Fruit fly (Drosophila melanogaster): ENCODE measurements around the gene CG18530.

Gene CG18530

DNA sequence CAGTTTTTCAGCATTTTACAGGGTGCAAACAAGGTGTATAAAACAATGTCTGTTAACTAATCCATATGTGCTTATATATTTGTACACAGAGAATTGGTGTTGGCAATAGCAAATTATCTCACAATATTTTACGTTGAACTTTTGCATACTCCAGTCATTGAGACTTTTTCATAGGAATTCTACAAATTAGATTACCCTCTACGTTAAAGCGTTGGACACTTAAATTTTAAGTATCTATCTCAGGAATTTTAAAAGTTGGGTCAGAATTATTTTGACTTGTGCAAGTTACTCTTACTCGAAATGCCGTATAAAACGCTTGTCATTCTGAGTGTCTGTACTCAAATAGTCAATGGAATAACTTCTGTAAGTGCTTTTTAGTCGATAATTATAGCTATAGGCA is at the start of gene CG18530:
Gene CG18530 (plus strand): TSS at position 301 of the 400 bp plus-strand sequence.
- no peak for TF ChIP-seq noc (tag; optimal IDR thresholded peaks at IDR 0.05)

DNA sequence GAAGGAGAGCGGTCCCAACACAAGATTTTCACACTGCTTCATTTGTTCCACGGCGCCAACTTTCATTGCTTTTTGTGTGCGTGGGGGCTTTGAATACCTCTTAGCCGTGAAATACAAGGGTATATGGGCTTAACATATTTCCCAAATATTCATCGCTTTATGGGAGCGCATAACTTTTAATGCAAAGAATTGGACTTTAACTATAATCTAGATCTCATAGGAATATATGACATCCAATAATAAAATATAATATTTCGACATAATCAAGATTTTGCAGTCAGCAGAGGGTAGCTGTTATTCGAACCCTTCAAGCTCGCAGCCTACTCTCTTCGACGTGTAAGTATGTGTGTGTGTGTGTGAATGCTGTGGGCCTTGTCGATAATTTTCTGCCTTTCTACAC is 41.5 kb upstream of the CG18530 start:
- TF ChIP-seq noc (tag; optimal IDR thresholded peaks at IDR 0.05), result no peak

DNA sequence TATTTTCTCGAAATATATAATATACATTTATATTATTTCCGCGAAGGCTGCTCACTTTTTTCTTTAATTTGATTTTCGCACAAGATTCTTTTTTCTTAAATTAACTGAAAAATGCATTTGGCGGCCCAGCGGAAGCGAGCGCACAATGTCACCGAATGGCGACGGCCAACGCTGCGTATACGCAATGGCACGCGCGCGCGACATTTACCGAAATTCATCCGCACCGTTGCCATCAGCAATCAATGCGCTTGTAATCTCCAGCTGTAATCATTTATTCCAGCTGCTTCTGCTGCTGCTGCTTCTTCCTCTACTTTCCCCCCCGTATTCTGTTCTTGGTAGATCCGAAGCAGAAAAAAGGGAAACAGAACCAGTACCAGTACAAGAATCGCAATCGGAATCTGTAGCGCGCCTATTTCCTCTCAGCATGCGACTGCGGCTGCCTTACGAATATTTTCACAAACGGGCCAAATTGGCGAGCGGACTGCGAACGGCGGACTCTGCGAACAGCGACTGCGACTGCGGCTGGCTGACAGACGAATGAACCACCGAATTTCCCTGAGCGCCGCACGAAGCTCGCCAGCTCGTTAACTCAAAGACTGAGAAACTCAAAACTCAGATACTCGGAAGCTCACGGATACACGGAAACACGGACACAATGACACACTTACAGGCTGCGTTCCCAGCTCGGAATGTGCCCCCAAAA is 37.8 kb upstream of the CG18530 start, which contains the start of gene Octbeta2R:
Gene Octbeta2R (minus strand): TSS at position 539 of the 703 bp plus-strand sequence.
- no peak for TF ChIP-seq noc (tag; optimal IDR thresholded peaks at IDR 0.05)

DNA sequence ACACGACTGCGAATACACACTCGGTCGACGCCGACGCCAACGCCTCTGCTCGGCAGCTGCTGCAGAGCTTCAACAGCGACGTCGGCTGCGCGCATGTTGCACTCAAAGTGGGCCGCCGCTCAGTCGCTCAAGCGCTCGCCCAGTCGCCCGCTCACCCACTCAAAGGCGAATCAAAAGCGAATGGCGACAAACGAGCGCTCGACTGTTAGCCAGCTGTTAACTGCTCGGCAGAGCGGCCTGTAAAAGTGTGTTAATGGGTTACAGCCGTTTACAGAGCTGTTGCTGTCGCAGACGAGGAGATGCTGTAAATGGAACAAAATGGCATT is 37.3 kb upstream of the CG18530 start:
- no peak for TF ChIP-seq noc (tag; optimal IDR thresholded peaks at IDR 0.05)

DNA sequence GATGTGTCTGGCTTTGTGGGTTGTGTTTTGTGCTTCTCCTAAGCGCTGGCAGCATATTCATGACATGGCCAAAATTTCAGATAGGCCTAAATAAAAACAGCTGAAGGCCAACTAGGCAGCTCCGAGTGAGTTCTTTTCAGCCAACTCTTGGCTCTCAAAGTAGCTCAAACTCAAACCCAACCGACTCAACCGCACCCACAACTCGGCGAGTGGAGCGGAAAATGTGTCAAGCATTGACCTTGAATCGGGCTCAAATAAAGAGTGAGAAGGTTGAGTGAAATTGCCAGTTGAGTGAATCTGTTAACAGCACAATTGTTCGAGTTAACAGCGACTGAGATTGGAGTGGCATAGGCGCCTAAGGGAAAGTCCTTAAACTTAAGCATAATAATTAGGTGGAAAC is 21.2 kb upstream of the CG18530 start:
- TF ChIP-seq noc (tag; optimal IDR thresholded peaks at IDR 0.05), result no peak

DNA sequence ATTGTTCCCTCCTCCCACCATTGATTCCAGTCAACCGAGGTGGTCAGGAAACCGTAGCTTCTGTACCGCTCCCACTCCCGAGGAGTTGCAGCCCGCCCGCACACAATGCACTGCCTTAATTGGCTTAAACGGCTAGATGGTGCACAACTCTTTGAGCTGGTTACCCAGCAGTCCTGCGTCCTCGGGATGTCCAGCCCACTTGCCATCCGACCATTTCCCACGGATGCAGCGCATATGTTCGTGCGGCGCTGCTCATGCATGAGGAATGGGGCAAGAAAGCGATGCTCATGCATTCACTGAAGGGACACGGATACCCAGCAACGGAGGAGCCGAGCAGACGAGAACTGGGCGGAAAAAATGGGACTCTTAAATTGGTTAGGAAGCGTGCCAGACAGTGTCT is 17.6 kb upstream of the CG18530 start:
- no peak for TF ChIP-seq noc (tag; optimal IDR thresholded peaks at IDR 0.05)

DNA sequence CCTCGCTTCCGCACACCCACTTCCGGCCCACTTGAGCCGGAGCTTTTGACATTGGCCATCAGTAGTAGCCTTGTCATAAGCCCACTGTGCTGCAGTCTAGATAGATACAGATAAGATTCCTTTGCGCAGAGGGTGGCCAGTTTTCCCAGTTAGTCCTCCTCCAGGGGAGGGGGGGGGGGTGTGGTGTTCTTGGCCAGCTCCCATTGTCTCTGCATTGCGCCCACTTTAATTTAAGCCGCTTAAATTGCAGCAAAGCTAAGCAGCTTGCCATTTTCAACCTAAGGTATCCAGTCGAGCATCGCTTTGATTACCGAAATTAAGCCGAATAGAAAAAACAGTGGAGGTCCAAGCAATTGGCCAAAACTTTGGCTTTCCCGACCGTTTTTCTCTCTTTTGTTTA is 10.4 kb upstream of the CG18530 start:
- TF ChIP-seq noc (tag; optimal IDR thresholded peaks at IDR 0.05), result no peak

DNA sequence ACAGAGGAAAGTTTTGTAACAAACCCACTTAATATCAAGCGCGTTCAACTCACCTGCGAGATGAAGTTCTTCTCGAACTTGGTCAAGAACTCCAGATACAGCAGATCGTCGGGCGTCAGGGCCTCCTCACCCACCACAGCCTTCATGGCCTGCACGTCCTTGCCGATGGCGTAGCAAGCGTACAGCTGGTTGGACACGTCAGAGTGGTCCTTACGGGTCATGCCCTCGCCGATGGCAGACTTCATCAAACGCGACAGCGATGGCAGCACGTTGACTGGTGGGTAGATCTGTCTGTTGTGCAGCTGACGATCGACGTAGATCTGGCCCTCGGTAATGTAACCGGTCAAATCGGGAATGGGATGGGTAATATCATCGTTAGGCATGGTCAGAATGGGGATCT is 8.2 kb upstream of the CG18530 start:
- TF ChIP-seq noc (tag; optimal IDR thresholded peaks at IDR 0.05), result no peak

DNA sequence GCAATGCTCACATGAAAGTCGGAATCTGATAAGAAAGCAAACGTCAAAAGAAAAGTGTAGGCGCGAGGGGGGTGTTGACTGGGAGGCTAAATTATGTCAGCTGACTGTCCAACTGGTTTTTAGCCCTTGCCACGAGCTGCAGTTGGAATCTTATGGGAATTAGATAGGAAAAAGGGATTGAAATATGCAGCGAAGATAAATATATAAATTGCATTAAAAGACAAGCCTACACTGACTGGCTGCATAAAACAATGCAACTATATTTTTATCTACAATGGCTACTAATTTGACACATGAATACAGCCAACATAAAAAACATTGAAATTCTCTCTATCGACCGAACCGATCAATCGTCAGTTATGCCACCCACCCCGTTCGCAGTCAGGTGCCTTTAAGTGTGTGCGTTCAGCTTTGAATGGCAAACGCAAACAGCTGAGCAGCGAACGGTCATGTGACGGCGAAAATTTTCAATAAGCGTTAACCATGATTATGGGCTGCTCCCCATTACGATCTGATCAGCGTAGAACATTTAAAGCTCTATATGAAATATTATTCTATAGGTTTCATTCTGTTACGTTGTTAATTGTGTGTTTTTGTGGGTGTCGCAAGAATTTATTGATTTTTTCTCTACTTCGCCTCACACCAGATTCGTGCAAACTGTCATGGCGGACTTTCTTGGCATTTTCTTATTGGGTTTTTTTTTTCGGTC is 6.3 kb upstream of the CG18530 start:
- no peak for TF ChIP-seq noc (tag; optimal IDR thresholded peaks at IDR 0.05)

DNA sequence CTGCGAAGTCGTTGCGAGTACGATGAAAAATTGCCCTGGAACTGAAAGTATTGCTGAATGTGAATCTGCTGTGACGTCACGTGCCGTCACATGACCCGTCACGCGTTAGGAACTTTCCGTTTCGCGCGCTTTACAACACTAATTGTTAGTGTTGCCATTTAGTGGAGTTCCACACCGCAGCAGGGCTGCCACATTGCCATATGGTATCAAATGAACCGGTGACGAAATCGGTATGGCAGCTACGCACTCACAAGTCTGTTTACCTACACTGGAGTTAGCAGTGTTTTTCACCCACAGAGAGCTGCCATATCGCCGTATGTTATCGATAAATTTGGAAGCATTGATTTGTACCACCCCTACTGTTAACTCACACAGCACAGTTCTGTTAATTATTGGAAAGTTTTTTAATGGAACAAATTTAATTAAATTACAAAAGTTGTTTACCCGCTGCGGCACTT is 5.4 kb upstream of the CG18530 start, which contains the start of the genes Vha55 and Snx3:
Gene Vha55 (minus strand): TSS at position 139 of the 458 bp plus-strand sequence.
Gene Snx3 (plus strand): TSS at position 341 of the 458 bp plus-strand sequence.
- peak; percentile 30 for TF ChIP-seq noc (tag; optimal IDR thresholded peaks at IDR 0.05)

DNA sequence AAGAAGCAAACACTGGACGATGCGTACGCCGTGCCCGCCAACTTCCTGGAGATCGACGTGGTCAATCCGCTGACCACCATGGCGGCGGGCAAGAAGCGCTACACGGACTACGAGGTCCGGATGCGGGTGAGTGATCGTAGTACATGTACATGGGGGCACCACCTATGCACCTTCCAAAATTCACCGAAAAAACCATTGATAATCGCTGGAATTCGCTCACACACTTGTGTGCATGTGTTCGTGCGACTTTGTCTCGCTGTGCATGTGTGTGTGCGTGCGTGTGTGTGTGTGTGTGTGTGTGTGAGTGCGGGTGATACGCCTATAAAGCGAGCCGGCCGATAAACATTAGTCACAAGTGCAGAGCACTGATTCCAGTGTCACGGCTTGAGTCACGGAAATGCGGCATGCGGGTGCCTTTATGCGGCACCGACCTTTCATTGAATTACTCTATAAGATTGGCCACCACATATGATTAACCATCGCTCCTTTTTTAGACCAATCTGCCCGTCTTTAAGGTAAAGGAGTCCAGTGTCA is 4.7 kb upstream of the CG18530 start:
- TF ChIP-seq noc (tag; optimal IDR thresholded peaks at IDR 0.05), result no peak

DNA sequence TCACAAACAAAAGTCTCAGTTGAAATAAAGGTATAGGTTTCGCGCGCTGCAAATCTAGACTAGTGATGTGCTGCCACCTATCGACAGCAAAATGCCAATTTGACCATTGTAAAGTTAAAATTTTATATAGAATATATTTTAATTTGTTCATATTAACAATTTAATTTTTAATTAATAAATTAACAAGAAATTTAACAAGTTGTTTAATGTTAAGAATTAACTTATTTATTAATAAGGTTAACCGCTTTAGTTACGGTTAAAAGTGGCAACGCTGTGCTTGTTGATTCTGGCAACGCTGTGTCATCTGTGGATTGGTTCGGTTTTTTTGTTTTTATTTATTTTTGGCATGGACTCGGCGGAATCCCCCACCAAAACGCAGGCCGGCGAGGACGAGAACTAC is 2.8 kb upstream of the CG18530 start, which contains the start of gene Not10:
Gene Not10 (plus strand): TSS at position 279 of the 400 bp plus-strand sequence.
- no peak for TF ChIP-seq noc (tag; optimal IDR thresholded peaks at IDR 0.05)

DNA sequence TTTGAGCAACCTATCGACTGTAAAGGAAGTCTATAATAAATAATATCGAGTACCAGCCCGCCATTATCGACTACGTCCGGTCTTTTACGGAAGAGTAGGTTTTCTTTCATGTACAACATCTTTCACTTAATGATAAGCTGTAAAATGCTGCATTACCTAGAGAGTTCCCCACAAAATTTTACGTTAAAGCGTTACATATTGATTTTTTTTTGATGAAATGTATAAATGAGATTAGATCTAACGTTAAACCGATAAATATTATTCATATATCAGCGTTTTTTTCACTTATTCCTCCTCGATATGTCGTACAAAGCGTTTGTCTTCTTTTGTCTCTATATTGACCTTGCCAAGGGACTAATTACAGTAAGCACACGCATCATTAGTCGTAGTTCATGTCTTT is 1.5 kb downstream of the CG18530 start, which contains the start of gene CG11598:
Gene CG11598 (plus strand): TSS at position 301 of the 400 bp plus-strand sequence.
- no peak for TF ChIP-seq noc (tag; optimal IDR thresholded peaks at IDR 0.05)

DNA sequence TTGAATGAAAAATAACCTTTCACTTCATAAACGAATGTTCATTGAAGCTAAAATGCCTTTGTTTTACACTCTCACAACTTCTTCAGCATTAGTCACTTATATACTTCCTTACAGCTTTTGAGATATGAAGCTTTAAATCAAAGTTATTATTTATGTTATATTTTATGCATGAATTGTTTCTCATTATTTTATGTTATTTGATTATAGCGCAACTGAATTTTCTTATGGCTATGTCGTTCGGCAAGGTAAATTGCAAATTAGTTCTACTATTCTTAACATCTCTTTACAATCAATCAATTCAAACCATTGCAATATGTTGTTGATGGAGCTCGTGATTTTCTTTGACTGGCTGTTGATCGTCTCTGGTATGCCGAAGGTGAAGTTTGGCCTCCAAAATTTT is 3.1 kb downstream of the CG18530 start, which contains the start of gene CG11600:
Gene CG11600 (plus strand): TSS at position 301 of the 400 bp plus-strand sequence.
- no peak for TF ChIP-seq noc (tag; optimal IDR thresholded peaks at IDR 0.05)

DNA sequence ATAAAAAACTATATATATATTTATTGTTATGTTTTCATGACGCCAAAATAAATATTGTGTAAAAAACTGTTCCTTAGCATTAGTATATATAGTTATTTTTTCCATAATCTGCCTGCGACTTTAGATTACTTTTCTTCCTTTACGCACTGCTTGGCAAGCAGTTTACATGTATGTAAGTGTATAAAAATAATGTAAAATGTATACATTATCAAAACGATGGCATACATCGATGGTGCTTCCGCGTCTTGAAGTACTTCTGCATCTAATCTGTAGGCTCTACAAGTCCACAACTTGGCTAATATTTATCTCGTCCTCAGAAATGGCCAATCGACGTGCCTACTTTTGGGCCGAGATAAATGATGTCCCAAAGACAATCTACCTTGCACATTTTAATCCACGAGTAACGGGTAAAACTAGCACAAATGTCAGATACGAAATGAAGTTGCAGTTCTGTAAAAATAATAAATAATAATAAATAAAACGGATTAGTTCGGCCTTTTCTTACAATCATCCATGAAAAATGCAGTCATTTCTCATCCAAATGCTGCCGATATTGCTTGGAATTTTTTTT is 4.9 kb downstream of the CG18530 start, which contains the start of gene CG11608:
Gene CG11608 (plus strand): TSS at position 521 of the 571 bp plus-strand sequence.
- no peak for TF ChIP-seq noc (tag; optimal IDR thresholded peaks at IDR 0.05)

DNA sequence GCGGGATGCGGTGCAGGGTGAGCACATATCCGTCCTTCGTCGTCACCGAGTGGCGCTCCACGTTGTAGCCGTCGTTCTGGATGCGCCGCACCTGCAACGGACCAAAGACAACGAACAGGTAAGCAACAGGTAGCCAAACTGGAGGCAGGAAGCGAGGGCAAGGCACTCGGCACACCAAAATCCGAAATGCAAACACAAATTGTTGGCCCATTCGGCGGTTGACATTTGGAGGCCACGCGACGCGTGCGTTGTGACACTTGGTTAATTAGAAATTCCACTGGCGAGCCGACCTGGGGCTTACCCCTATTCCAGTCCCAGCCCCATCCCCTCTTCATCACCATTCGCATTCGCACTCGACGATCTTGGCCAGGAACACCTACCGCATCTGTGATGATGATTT is 8.5 kb downstream of the CG18530 start:
- no peak for TF ChIP-seq noc (tag; optimal IDR thresholded peaks at IDR 0.05)
